Fruit fly (Drosophila melanogaster) whole organism, adult: ENCODE measurements around the gene cl.

Source experiments
- CG11617 ChIP-seq: fragments of 200-800 bp; sonication (Bioruptor generic); optimal IDR thresholded peaks from 2 replicates; lab custom pipeline; 2017; ENCODE audit warnings: mild to moderate bottlenecking, missing biosample characterization, missing genetic modification reagents, missing genetic modification characterization
- CG12768 ChIP-seq: fragments of 200-800 bp; sonication (Bioruptor generic); optimal IDR thresholded peaks from 2 replicates; lab custom pipeline; 2017; ENCODE audit warnings: missing biosample characterization, missing genetic modification characterization, mild to moderate bottlenecking, moderate library complexity, missing genetic modification reagents
- CG14711 ChIP-seq: fragments of 200-800 bp; sonication (Bioruptor generic); optimal IDR thresholded peaks from 2 replicates; lab custom pipeline; 2018; ENCODE audit warnings: missing biosample characterization, mild to moderate bottlenecking, missing genetic modification characterization, moderate library complexity
- CG1620 ChIP-seq: fragments of 200-800 bp; sonication (Bioruptor generic); optimal IDR thresholded peaks from 2 replicates; lab custom pipeline; 2016; ENCODE audit warnings: missing biosample characterization, missing genetic modification characterization
- CG33017 ChIP-seq: fragments of 200-800 bp; sonication (Bioruptor generic); optimal IDR thresholded peaks from 2 replicates; lab custom pipeline; 2018; ENCODE audit warnings: missing biosample characterization, mild to moderate bottlenecking, missing genetic modification characterization, moderate library complexity
- CG7101 ChIP-seq: fragments of 200-800 bp; sonication (Bioruptor generic); optimal IDR thresholded peaks from 2 replicates; lab custom pipeline; 2018; ENCODE audit warnings: missing biosample characterization, mild to moderate bottlenecking, missing genetic modification characterization, moderate library complexity
- Clk ChIP-seq: fragments of 200-800 bp; sonication (Bioruptor generic); optimal IDR thresholded peaks from 2 replicates; lab custom pipeline; 2017; ENCODE audit warnings: missing biosample characterization, missing genetic modification characterization
- Mnt ChIP-seq: fragments of 200-800 bp; sonication (Bioruptor generic); optimal IDR thresholded peaks from 2 replicates; lab custom pipeline; 2016; ENCODE audit warnings: missing biosample characterization, mild to moderate bottlenecking, missing genetic modification characterization
- bab1 ChIP-seq: fragments of 200-800 bp; sonication (Bioruptor generic); optimal IDR thresholded peaks from 3 replicates; lab custom pipeline; 2019; ENCODE audit warnings: missing biosample characterization, mild to moderate bottlenecking, missing genetic modification characterization, moderate library complexity
- cic ChIP-seq: fragments of 200-800 bp; sonication (Bioruptor generic); optimal IDR thresholded peaks from 2 replicates; lab custom pipeline; 2017; ENCODE audit warnings: missing biosample characterization, mild to moderate bottlenecking, missing genetic modification characterization, moderate library complexity
- kay ChIP-seq: fragments of 200-800 bp; sonication (Bioruptor generic); peaks from one replicate; lab custom pipeline; 2016; ENCODE audit warnings: missing biosample characterization, missing genetic modification characterization, borderline replicate concordance
- ovo ChIP-seq: fragments of 200-800 bp; sonication (Bioruptor generic); optimal IDR thresholded peaks from 2 replicates; lab custom pipeline; 2016; ENCODE audit warnings: missing biosample characterization, missing genetic modification characterization
- pad ChIP-seq: fragments of 200-800 bp; sonication (Bioruptor generic); optimal IDR thresholded peaks from 3 replicates; lab custom pipeline; 2017; ENCODE audit warnings: missing biosample characterization, missing genetic modification characterization, mild to moderate bottlenecking, moderate library complexity, missing genetic modification reagents
- toe ChIP-seq: fragments of 200-800 bp; sonication (Bioruptor generic); optimal IDR thresholded peaks from 2 replicates; lab custom pipeline; 2016; ENCODE audit warnings: missing biosample characterization, missing genetic modification characterization

DNA sequence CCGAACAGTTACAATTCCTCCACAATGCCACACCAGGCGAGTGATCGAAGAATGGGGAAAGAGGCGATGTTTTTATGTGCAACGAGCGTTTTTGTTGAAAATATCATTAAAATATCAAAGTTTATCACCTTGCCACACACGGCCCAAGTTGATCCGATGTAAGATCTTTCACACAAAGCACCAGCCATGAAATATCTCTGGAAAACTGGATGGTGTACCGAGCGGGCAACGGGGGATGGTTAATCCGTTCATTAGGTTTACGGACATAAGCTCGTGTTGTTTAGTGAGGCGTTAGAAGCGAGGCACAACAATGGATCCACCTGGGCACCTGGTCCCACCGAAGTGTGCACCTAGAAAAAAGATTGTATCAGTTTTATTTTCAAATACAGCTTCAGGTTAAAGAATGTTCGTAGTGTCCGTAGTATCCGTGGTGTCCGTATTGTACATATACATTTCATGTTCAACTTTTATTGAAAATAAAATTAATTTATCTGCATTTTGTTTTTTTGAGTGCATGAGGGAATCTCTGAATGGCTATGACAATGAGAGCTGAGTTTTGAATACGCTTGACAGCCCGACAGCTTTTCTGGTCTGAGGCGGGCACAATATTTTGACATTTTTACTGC is 23.4 kb upstream of the cl start:
- no peak for TF ChIP-seq bab1 (GFP tag; lab: Kevin White, UChicago)
- TF ChIP-seq CG11617 (GFP tag; lab: Kevin White, UChicago): no peak
- no peak for TF ChIP-seq toe (GFP tag; lab: Kevin White, UChicago)
- no peak for TF ChIP-seq CG33017
- no peak for TF ChIP-seq CG14711
- TF ChIP-seq Mnt (GFP tag; lab: Kevin White, UChicago): no peak
- no peak for TF ChIP-seq CG12768 (GFP tag; lab: Kevin White, UChicago)
- no peak for TF ChIP-seq kay (GFP tag; lab: Kevin White, UChicago)
- TF ChIP-seq CG7101 (tag; lab: Kevin White, UChicago): no peak
- TF ChIP-seq CG1620: no peak
- TF ChIP-seq cic (GFP tag; lab: Kevin White, UChicago): no peak
- TF ChIP-seq ovo (GFP tag; lab: Kevin White, UChicago): no peak
- no peak for TF ChIP-seq pad
- no peak for TF ChIP-seq Clk
